Worm (Caenorhabditis elegans) whole organism, midembryonic: ENCODE data around the gene kqt-3.

ENCODE experiments used
- cog-1 ChIP-seq: sonication (generic microtip); optimal IDR thresholded peaks from 2 replicates; lab custom pipeline; 2016; ENCODE audit warnings: missing genetic modification characterization, missing compliant biosample characterization
- flt-1 ChIP-seq: fragments of 200-800 bp; sonication (Bioruptor generic); IDR thresholded peaks from 2 replicates; pipeline ENCODE4 v1.3.6; 2022; ENCODE audit warnings: missing genetic modification characterization, missing compliant biosample characterization
- ref-1 ChIP-seq: fragments of 200-800 bp; sonication (Bioruptor generic); conservative IDR thresholded peaks from 2 replicates; pipeline ENCODE4 v1.3.6; 2022; ENCODE audit warnings: missing genetic modification reagents, missing genetic modification characterization, missing compliant biosample characterization

ce11 chrII:13751030-13751429, 54.9 kb downstream of the kqt-3 start:
- TF ChIP-seq cog-1 (tag; lab: Kevin White, UChicago) (no peak), ref-1 (no peak), flt-1 (no peak)
